Fruit fly (Drosophila melanogaster): Measurements from ENCODE around the gene CG1208.

The CG1208 gene

DNA sequence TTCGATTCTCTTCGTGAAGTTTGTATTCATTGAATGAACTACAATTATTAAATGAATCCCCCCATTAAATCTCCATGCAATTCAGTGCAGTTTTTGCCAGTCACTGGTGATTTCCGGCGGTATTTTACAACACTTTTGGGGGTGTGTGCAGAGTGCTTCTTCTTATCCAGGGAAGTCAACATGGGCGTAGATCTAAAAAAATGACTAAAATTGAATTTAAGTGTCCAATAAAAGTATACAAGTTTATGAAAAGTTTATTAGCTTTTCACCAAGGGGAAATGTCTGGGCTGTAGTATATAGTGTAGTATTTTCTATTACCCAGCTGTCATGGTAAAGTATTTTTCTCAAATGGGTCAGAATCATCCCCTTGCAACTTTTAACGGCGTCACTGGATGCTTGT, 39.9 kb upstream of the CG1208 start, which contains the start of gene Hpf1 (continued):
- TF ChIP-seq dati (GFP tag; IDR thresholded peaks at IDR 0.05) (peak; percentile 93), Hand (GFP tag; optimal IDR thresholded peaks at IDR 0.05) (peak; percentile 96), ERR (GFP tag; optimal IDR thresholded peaks at IDR 0.05) (peak; percentile 97), zen2 (GFP tag; IDR thresholded peaks at IDR 0.05; ENCODE audit: partially characterized antibody) (no peak), Fer3 (tag; optimal IDR thresholded peaks at IDR 0.05) (peak; percentile 98), fd3F (GFP tag; optimal IDR thresholded peaks at IDR 0.05) (peak; percentile 99), CG4730 (GFP tag; IDR thresholded peaks at IDR 0.05) (peak; percentile 96), kah (GFP tag; optimal IDR thresholded peaks at IDR 0.05) (peak; percentile 92), HLH54F (GFP tag; optimal IDR thresholded peaks at IDR 0.05) (peak; percentile 99), tap (tag; optimal IDR thresholded peaks at IDR 0.05) (peak; percentile 97), Bgb (GFP tag; IDR thresholded peaks at IDR 0.05; ENCODE audit: partially characterized antibody) (0 out of 2 replicates have a peak, but pooled peaks have one; percentile 16), lbe (GFP tag; optimal IDR thresholded peaks at IDR 0.05) (peak; percentile 99), crc (GFP tag; optimal IDR thresholded peaks at IDR 0.05) (peak; percentile 97), Gug (GFP tag; IDR thresholded peaks at IDR 0.05) (peak; percentile 98), Vsx1 (GFP tag; optimal IDR thresholded peaks at IDR 0.05) (peak; percentile 94), fd96Cb (tag; optimal IDR thresholded peaks at IDR 0.05) (peak; percentile 98), Bteb2 (GFP tag; optimal IDR thresholded peaks at IDR 0.05) (peak; percentile 99), CG15514 (GFP tag; optimal IDR thresholded peaks at IDR 0.05) (peak; percentile 94), CG1832 (GFP tag; optimal IDR thresholded peaks at IDR 0.05) (no peak), CG17186 (GFP tag; optimal IDR thresholded peaks at IDR 0.05) (peak; percentile 90), HmgD (GFP tag; optimal IDR thresholded peaks at IDR 0.05) (peak; percentile 98), sim (GFP tag; IDR thresholded peaks at IDR 0.05) (peak; percentile 93), pan (optimal IDR thresholded peaks at IDR 0.05) (no peak), pan (GFP tag; optimal IDR thresholded peaks at IDR 0.05 in 1 of 2, IDR thresholded peaks at IDR 0.05 in 1 of 2) (peak in 1 of 2 experiments; percentile 98), Dbx (GFP tag; IDR thresholded peaks at IDR 0.05) (peak; percentile 98), CG7786 (GFP tag; optimal IDR thresholded peaks at IDR 0.05) (peak; percentile 99), Meics (GFP tag; optimal IDR thresholded peaks at IDR 0.05) (peak; percentile 99), CG17612 (GFP tag; IDR thresholded peaks at IDR 0.05) (peak; percentile 95), H2.0 (GFP tag; IDR thresholded peaks at IDR 0.05) (peak; percentile 97), pnt (GFP tag; optimal IDR thresholded peaks at IDR 0.05) (peak; percentile 98), kni (GFP tag; optimal IDR thresholded peaks at IDR 0.05) (peak; percentile 68), CG34224 (GFP tag; IDR thresholded peaks at IDR 0.05; ENCODE audit: partially characterized antibody) (no peak), dan (GFP tag; IDR thresholded peaks at IDR 0.05) (peak; percentile 83), klu (GFP tag; IDR thresholded peaks at IDR 0.05) (peak; percentile 96), Stat92E (GFP tag; optimal IDR thresholded peaks at IDR 0.05) (peak in 1 of 3 experiments; percentile 87), disco-r (GFP tag; optimal IDR thresholded peaks at IDR 0.05) (peak; percentile 98), bcd (GFP tag; optimal IDR thresholded peaks at IDR 0.05) (peak; percentile 98), CG11085 (GFP tag; IDR thresholded peaks at IDR 0.05) (peak; percentile 96), Hr3 (GFP tag; optimal IDR thresholded peaks at IDR 0.05) (peak; percentile 98), CG17802 (tag; optimal IDR thresholded peaks at IDR 0.05) (peak; percentile 79), Abd-B (GFP tag; optimal IDR thresholded peaks at IDR 0.05) (peak; percentile 98), CG42726 (GFP tag; IDR thresholded peaks at IDR 0.05; ENCODE audit: partially characterized antibody) (0 out of 2 replicates have a peak, but pooled peaks have one; percentile 29), CG8359 (GFP tag; optimal IDR thresholded peaks at IDR 0.05; ENCODE audit: borderline replicate concordance) (peak; percentile 90), crp (GFP tag; optimal IDR thresholded peaks at IDR 0.05) (peak in 1 of 2 experiments; percentile 69), fd102C (GFP tag; optimal IDR thresholded peaks at IDR 0.05) (peak; percentile 63), ash1 (GFP tag; optimal IDR thresholded peaks at IDR 0.05) (peak; percentile 85), ranshi (GFP tag; IDR thresholded peaks at IDR 0.05) (peak; percentile 98), luna (GFP tag; optimal IDR thresholded peaks at IDR 0.05) (peak; percentile 97), scrt (GFP tag; optimal IDR thresholded peaks at IDR 0.05) (peak; percentile 93), ac (GFP tag; optimal IDR thresholded peaks at IDR 0.05) (peak; percentile 86)
